Worm (Caenorhabditis elegans) whole organism, midembryonic: ENCODE results near the gene clec-32.

ENCODE experiments used
- T22C8.4 ChIP-seq: fragments of 200-800 bp; sonication (Bioruptor generic); IDR thresholded peaks from 2 replicates; pipeline ENCODE4 v1.3.6; 2022; ENCODE audit warnings: missing genetic modification characterization, missing compliant biosample characterization
- cog-1 ChIP-seq: sonication (generic microtip); optimal IDR thresholded peaks from 2 replicates; lab custom pipeline; 2016; ENCODE audit warnings: missing genetic modification characterization, missing compliant biosample characterization
- flt-1 ChIP-seq: fragments of 200-800 bp; sonication (Bioruptor generic); IDR thresholded peaks from 2 replicates; pipeline ENCODE4 v1.3.6; 2022; ENCODE audit warnings: missing genetic modification characterization, missing compliant biosample characterization
- klf-2 ChIP-seq: fragments of 200-800 bp; sonication (Bioruptor generic); conservative IDR thresholded peaks from 2 replicates; pipeline ENCODE4 v1.3.6; 2022; ENCODE audit warnings: missing genetic modification reagents, missing genetic modification characterization, missing compliant biosample characterization
- med-1 ChIP-seq: sonication (generic microtip); optimal IDR thresholded peaks from 2 replicates; lab custom pipeline; 2017; ENCODE audit warnings: missing genetic modification characterization, mild to moderate bottlenecking, missing compliant biosample characterization, antibody characterized with exemption, missing genetic modification reagents; ENCODE audit not compliant: insufficient read depth
- ref-1 ChIP-seq: fragments of 200-800 bp; sonication (Bioruptor generic); conservative IDR thresholded peaks from 2 replicates; pipeline ENCODE4 v1.3.6; 2022; ENCODE audit warnings: missing genetic modification reagents, missing genetic modification characterization, missing compliant biosample characterization
- tab-1 ChIP-seq: fragments of 200-800 bp; sonication (Bioruptor generic); IDR thresholded peaks from 2 replicates; pipeline ENCODE4 v1.3.6; 2022; ENCODE audit warnings: missing genetic modification characterization, missing compliant biosample characterization
- ztf-23 ChIP-seq: fragments of 200-800 bp; sonication (Bioruptor generic); IDR thresholded peaks from 2 replicates; pipeline ENCODE4 v1.3.6; 2022; ENCODE audit warnings: missing genetic modification reagents, missing genetic modification characterization, missing compliant biosample characterization
- ztf-29 ChIP-seq: fragments of 200-800 bp; sonication (Bioruptor generic); IDR thresholded peaks from 2 replicates; pipeline ENCODE4 v1.3.6; 2022; ENCODE audit warnings: missing genetic modification reagents, missing genetic modification characterization, missing compliant biosample characterization

Gene clec-32

ce11 chrV:16884744-16885143, 23.1 kb upstream of the clec-32 start, which contains the start of gene F09C6.13:
Gene F09C6.13, plus strand, starts transcription at chrV:16885044.
- no peak for TF ChIP-seq flt-1 (GFP tag; lab: Robert Waterston, UW)
- no peak for TF ChIP-seq tab-1 (GFP tag; lab: Robert Waterston, UW)
- TF ChIP-seq ref-1 (GFP tag; lab: Robert Waterston, UW) = no peak
- no peak for TF ChIP-seq ztf-23 (GFP tag; lab: Robert Waterston, UW)
- no peak for TF ChIP-seq med-1
- TF ChIP-seq T22C8.4 (GFP tag; lab: Robert Waterston, UW) = no peak
- TF ChIP-seq ztf-29 (GFP tag; lab: Robert Waterston, UW) = no peak

DNA sequence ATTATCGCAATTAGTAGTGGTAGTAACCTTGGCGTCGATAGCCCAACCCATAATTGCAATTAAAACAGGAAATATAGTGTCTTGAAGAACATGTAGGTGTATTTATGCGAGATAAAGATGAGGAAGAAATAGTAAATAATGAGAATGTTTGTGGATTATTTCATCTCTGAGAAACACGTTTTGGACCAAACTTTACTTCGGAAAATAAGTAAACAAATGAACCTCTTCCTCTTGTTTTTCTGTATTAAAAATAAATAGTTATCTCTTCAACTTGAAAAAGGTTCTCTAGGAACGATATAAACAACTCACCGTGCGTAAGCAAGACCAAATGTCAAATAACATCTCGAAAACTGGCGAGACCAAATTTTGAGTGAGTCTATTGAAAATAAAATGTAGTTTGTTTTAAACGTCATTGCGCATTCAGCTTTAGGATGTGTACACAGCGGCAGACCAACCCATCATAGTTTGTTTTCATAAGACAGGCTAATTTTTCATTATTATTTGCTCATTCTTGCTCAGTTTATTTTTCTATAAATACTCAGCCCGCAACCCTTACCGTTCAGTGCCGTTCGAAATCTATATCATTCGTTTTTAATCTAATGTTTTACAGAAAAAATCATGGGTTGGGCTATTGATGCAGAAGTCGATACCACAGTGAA, 20.8 kb upstream of the clec-32 start, which contains the start of the genes F09C6.11 and F09C6.12:
TSS of gene F09C6.11 (minus strand) at position 51 of the 659 bp plus-strand sequence.
TSS of gene F09C6.12 (plus strand) at position 609 of the 659 bp plus-strand sequence.
- TF ChIP-seq tab-1 (GFP tag; lab: Robert Waterston, UW) (no peak), flt-1 (GFP tag; lab: Robert Waterston, UW) (no peak), ztf-29 (GFP tag; lab: Robert Waterston, UW) (no peak), med-1 (no peak), ztf-23 (GFP tag; lab: Robert Waterston, UW) (no peak), cog-1 (tag; lab: Kevin White, UChicago) (no peak), ref-1 (GFP tag; lab: Robert Waterston, UW) (no peak), klf-2 (GFP tag; lab: Robert Waterston, UW) (no peak), T22C8.4 (GFP tag; lab: Robert Waterston, UW) (no peak)

ce11 chrV:16880679-16881078, 19.1 kb upstream of the clec-32 start, which contains the start of gene F09C6.14:
Gene F09C6.14, plus strand, starts transcription at chrV:16880979.
- TF ChIP-seq ref-1 (GFP tag; lab: Robert Waterston, UW) = no peak
- TF ChIP-seq ztf-29 (GFP tag; lab: Robert Waterston, UW) = no peak
- no peak for TF ChIP-seq tab-1 (GFP tag; lab: Robert Waterston, UW)
- TF ChIP-seq flt-1 (GFP tag; lab: Robert Waterston, UW) = no peak
- no peak for TF ChIP-seq cog-1 (tag; lab: Kevin White, UChicago)
- no peak for TF ChIP-seq med-1
- no peak for TF ChIP-seq T22C8.4 (GFP tag; lab: Robert Waterston, UW)
- TF ChIP-seq klf-2 (GFP tag; lab: Robert Waterston, UW) = no peak
- no peak for TF ChIP-seq ztf-23 (GFP tag; lab: Robert Waterston, UW)

DNA sequence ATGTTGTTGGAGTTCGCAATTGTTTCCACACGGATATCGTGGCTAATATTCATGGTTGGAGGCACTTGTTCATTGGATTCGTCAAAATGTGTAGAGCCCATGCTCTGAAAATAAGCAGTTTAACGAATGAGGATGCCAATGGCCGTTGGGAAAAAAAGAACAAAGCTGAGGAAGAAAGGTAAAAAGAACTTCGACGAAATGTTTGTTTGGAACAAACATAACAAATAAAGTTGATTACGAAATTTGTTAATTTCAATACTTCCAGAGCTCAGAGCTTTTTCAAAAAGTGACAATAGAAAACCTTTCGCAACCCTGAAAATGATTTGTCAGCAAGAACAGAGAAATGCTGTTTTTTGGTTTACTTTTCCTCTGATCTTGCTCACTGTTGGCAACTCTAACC, 18.4 kb upstream of the clec-32 start, which contains the start of gene F09C6.3:
TSS of gene F09C6.3 (minus strand) at position 101 of the 400 bp plus-strand sequence.
- TF ChIP-seq cog-1 (tag; lab: Kevin White, UChicago) (no peak), tab-1 (GFP tag; lab: Robert Waterston, UW) (no peak), ztf-23 (GFP tag; lab: Robert Waterston, UW) (no peak), klf-2 (GFP tag; lab: Robert Waterston, UW) (no peak), ztf-29 (GFP tag; lab: Robert Waterston, UW) (no peak), med-1 (no peak)

DNA sequence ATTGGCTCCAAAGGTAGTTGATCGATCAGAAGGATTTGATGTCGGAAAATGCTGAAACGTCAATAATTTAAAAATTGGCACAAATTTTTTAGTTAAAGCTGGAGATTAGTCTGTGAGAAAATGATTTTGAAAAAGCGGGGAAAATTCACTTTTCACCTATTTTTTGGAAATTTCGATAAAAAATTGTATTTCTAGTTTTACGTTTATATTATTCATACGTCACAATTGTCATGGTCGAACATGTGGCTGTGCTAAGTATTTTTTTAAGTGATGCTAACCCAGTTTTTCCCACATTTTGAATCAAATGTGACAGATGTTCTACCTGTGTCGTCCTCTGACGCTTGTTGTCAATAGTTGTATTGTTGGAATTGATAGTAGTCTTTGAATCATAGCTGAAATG, 17.9 kb upstream of the clec-32 start:
- TF ChIP-seq ztf-29 (GFP tag; lab: Robert Waterston, UW) = no peak
- TF ChIP-seq cog-1 (tag; lab: Kevin White, UChicago) = no peak
- TF ChIP-seq ztf-23 (GFP tag; lab: Robert Waterston, UW) = no peak
- TF ChIP-seq T22C8.4 (GFP tag; lab: Robert Waterston, UW) = no peak
- no peak for TF ChIP-seq flt-1 (GFP tag; lab: Robert Waterston, UW)
- no peak for TF ChIP-seq klf-2 (GFP tag; lab: Robert Waterston, UW)

DNA sequence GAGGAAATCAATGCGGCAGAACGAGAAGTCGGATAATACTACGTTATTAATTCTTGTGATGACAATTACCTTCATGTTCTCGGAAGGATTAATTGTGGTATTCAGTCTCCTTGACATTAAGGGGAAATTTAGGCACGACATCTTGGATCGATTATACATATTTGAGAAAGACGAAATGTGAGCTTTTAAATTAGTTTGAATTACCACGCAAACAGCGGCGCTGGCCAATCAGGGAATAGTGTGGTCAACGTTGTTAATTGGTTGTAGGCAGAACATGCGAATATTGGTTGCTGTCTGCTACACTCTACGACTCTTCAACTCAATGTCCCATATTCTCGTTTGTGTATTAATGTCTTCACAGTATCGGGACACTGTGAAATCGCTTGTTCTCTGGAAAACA, 13.3 kb upstream of the clec-32 start, which contains the start of gene F49A5.10:
TSS of gene F49A5.10 (plus strand) at position 301 of the 400 bp plus-strand sequence.
- no peak for TF ChIP-seq ztf-29 (GFP tag; lab: Robert Waterston, UW)
- TF ChIP-seq flt-1 (GFP tag; lab: Robert Waterston, UW) = no peak
- TF ChIP-seq med-1 = no peak
- no peak for TF ChIP-seq klf-2 (GFP tag; lab: Robert Waterston, UW)
- no peak for TF ChIP-seq ztf-23 (GFP tag; lab: Robert Waterston, UW)
- TF ChIP-seq T22C8.4 (GFP tag; lab: Robert Waterston, UW) = no peak
- TF ChIP-seq cog-1 (tag; lab: Kevin White, UChicago) = no peak
- no peak for TF ChIP-seq tab-1 (GFP tag; lab: Robert Waterston, UW)
- TF ChIP-seq ref-1 (GFP tag; lab: Robert Waterston, UW) = no peak

DNA sequence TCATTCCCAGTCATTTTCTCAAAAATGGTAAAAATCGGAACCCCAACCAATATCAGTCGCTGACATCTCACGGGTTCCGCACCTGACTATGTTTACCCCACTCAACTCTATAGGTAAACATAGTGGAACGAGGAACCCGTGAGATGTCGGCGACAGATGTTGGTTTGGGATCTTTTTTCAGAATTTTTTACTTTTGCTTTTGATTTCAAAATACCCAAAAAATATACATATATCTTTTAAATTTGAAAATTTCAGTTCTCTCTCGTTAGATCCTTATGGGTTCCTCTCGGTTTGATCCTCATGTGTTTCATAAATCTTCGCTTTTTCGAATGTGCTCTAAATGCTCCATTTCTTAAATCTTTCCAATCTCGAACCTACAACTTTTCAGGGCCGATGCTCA, 12.0 kb upstream of the clec-32 start, which contains the start of gene srw-23:
TSS of gene srw-23 (plus strand) at position 301 of the 400 bp plus-strand sequence.
- no peak for TF ChIP-seq tab-1 (GFP tag; lab: Robert Waterston, UW)
- TF ChIP-seq flt-1 (GFP tag; lab: Robert Waterston, UW) = no peak
- TF ChIP-seq klf-2 (GFP tag; lab: Robert Waterston, UW) = no peak
- no peak for TF ChIP-seq ztf-23 (GFP tag; lab: Robert Waterston, UW)
- no peak for TF ChIP-seq ztf-29 (GFP tag; lab: Robert Waterston, UW)
- no peak for TF ChIP-seq med-1
- TF ChIP-seq cog-1 (tag; lab: Kevin White, UChicago) = no peak
- TF ChIP-seq ref-1 (GFP tag; lab: Robert Waterston, UW) = no peak
- no peak for TF ChIP-seq T22C8.4 (GFP tag; lab: Robert Waterston, UW)

DNA sequence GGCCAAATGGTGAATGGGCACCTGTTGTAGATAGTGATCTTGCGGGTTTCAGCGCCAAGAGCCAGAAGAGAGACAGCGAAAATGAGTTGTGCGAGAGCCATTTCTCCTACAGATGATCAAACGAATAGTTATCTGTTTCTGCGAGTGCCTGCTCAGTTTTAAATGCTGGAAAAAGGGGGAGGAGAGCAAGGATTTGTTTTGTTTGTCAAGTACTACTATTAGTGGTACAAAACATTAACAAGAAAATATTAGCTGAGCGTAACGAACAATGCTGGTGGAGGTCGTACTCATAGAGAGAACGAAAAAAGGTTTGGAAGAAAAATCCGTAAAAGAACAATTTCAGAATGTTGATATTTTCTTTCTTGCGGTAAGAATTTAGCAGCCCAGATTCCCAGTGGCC, 9.8 kb upstream of the clec-32 start, which contains the start of gene thn-4:
TSS of gene thn-4 (minus strand) at position 101 of the 400 bp plus-strand sequence.
- no peak for TF ChIP-seq tab-1 (GFP tag; lab: Robert Waterston, UW)
- no peak for TF ChIP-seq ref-1 (GFP tag; lab: Robert Waterston, UW)
- TF ChIP-seq klf-2 (GFP tag; lab: Robert Waterston, UW) = no peak
- no peak for TF ChIP-seq med-1
- no peak for TF ChIP-seq ztf-23 (GFP tag; lab: Robert Waterston, UW)
- TF ChIP-seq T22C8.4 (GFP tag; lab: Robert Waterston, UW) = no peak
- no peak for TF ChIP-seq ztf-29 (GFP tag; lab: Robert Waterston, UW)
- no peak for TF ChIP-seq flt-1 (GFP tag; lab: Robert Waterston, UW)
- TF ChIP-seq cog-1 (tag; lab: Kevin White, UChicago) = no peak

DNA sequence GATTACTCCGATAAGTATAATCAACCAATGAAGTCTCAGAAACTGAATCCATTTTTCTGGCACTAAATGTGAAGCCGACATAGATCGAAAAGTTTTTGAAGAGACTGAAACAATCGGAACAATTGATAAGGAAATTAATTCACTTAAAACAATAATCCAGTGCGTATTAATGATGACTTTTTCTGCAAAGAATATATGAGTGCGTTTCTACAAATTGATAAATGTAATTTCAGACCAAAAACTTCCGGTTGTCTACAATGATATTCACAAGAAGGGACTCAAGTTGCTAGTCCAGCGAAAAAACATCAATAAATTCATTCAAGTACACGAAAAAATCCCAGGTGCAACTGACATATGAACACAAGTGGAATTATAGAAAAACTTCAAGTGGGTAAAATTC, 8.1 kb upstream of the clec-32 start, which contains the start of gene clec-33:
TSS of gene clec-33 (minus strand) at position 101 of the 400 bp plus-strand sequence.
- TF ChIP-seq cog-1 (tag; lab: Kevin White, UChicago) = no peak
- TF ChIP-seq flt-1 (GFP tag; lab: Robert Waterston, UW) = no peak
- TF ChIP-seq klf-2 (GFP tag; lab: Robert Waterston, UW) = no peak
- no peak for TF ChIP-seq ztf-23 (GFP tag; lab: Robert Waterston, UW)
- TF ChIP-seq ref-1 (GFP tag; lab: Robert Waterston, UW) = no peak
